Worm (Caenorhabditis elegans) whole organism, mixed stage, embryonic: ENCODE results near the gene F43C11.4.

ENCODE experiments used
- ceh-83 ChIP-seq: fragments of 200-800 bp; sonication (Bioruptor generic); optimal IDR thresholded peaks from 2 replicates; lab custom pipeline; 2018; ENCODE audit warnings: mild to moderate bottlenecking, missing genetic modification characterization, missing compliant biosample characterization
- drap-1 ChIP-seq: fragments of 200-800 bp; sonication (Bioruptor generic); optimal IDR thresholded peaks from 3 replicates; lab custom pipeline; 2018; ENCODE audit warnings: mild to moderate bottlenecking, missing genetic modification characterization, missing compliant biosample characterization
- elt-3 ChIP-seq: fragments of 150-350 bp; optimal IDR thresholded peaks from 2 replicates; lab custom pipeline; 2014; ENCODE audit warnings: missing biosample characterization, missing genetic modification characterization
- nhr-12 ChIP-seq: fragments of 150-350 bp; optimal IDR thresholded peaks from 2 replicates; lab custom pipeline; 2014; ENCODE audit warnings: missing biosample characterization, missing genetic modification characterization
- nhr-237 ChIP-seq: fragments of 150-350 bp; optimal IDR thresholded peaks from 2 replicates; lab custom pipeline; 2014; ENCODE audit warnings: missing biosample characterization, missing genetic modification characterization
- nhr-28 ChIP-seq: fragments of 150-350 bp; optimal IDR thresholded peaks from 2 replicates; lab custom pipeline; 2014; ENCODE audit warnings: missing biosample characterization, missing genetic modification characterization
- nhr-76 ChIP-seq: sonication (generic microtip); optimal IDR thresholded peaks from 2 replicates; lab custom pipeline; 2017; ENCODE audit warnings: missing biosample characterization, missing genetic modification characterization
- pha-4 ChIP-seq: fragments of 150-350 bp; optimal IDR thresholded peaks from 2 replicates; lab custom pipeline; 2018; ENCODE audit warnings: missing biosample characterization, missing genetic modification reagents, missing genetic modification characterization
- snpc-4 ChIP-seq: fragments of 150-350 bp; optimal IDR thresholded peaks from 2 replicates; lab custom pipeline; 2014; ENCODE audit warnings: missing biosample characterization, missing genetic modification characterization
- unc-39 ChIP-seq: fragments of 150-350 bp; optimal IDR thresholded peaks from 2 replicates; lab custom pipeline; 2014; ENCODE audit warnings: missing biosample characterization, missing genetic modification characterization
- unc-62 ChIP-seq: fragments of 150-350 bp; optimal IDR thresholded peaks from 2 replicates; lab custom pipeline; 2014; ENCODE audit warnings: missing biosample characterization, missing genetic modification reagents, missing genetic modification characterization

- TF ChIP-seq drap-1 (GFP tag; lab: Kevin White, UChicago) (no peak), unc-62 (no peak), snpc-4 (tag; lab: Kevin White, UChicago) (no peak), ceh-83 (GFP tag; lab: Kevin White, UChicago) (no peak), nhr-12 (tag; lab: Kevin White, UChicago) (no peak), nhr-76 (tag; lab: Kevin White, UChicago) (no peak), elt-3 (tag; lab: Kevin White, UChicago) (no peak), nhr-237 (tag; lab: Kevin White, UChicago) (no peak), unc-39 (no peak), nhr-28 (no peak), pha-4 (tag; lab: Kevin White, UChicago) (no peak)
Observed at ce11 chrII:2298742-2299141, 48.0 kb upstream of the F43C11.4 start, which contains the start of gene B0281.4.
